Fruit fly (Drosophila melanogaster): ENCODE results near the gene CG7289.

- no peak for TF ChIP-seq usp (GFP tag; optimal IDR thresholded peaks at IDR 0.05)
- no peak for TF ChIP-seq pan (optimal IDR thresholded peaks at IDR 0.05)
- no peak for TF ChIP-seq CG8478 (optimal IDR thresholded peaks at IDR 0.05)
- no peak for TF ChIP-seq psq (optimal IDR thresholded peaks at IDR 0.05)
- no peak for TF ChIP-seq Dll (optimal IDR thresholded peaks at IDR 0.05)
- TF ChIP-seq EcR (GFP tag; optimal IDR thresholded peaks at IDR 0.05): no peak
Measured at dm6 chr2L:1938004-1938403, 44.0 kb upstream of the CG7289 start.

Data from whole organism.